In the genomic region with DNA sequence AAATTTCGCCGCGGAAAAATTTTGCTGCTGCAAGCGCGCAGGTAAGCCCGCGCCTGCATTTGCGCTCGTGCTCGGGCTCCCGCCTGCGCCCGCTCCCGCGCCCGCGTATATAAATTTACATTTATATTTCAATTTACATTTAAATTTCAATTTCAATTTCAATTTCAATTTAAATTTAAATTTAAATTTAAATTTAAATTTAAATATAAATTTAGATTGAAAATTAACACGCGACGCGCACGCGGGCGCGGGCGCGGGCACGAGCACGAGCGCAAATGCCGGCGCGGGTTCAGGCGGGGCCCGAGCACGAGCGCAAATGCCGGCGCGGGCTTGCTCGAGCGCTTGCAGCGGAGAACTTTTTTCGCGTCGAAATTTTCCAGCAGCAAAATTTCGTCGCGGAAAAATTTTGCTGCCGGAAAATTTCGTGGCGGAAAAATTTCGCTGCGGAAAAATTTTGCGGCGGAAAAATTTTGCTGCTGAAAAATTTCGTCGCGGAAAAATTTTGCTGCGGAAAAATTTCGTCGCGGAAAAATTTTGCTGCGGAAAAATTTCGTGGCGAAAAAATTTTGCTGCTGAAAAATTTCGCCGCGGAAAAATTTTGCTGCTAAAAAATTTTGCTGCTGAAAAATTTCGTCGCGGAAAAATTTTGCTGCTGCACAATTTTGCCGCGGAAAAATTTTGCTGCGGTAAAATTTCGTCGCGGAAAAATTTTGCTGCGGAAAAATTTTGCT, we compare ENCODE assay signal across 2 worm cellular contexts.
A peak's percentile ranks its signal among the peaks of the same experiment; 100 is the strongest.
TF ChIP-seq lines count a peak whose summit lies in the region.

No protein-coding gene starts in this region.

TF ChIP-seq in whole organism, L4 larva, 104 proteins besides CTCF, POLR2A, EP300 and RAD21 (continued from another document):
- peak; percentile 30; the same call in 1 of the 2 replicates for TF ChIP-seq php-3 (GFP tag; IDR thresholded peaks at IDR 0.05; lab: Robert Waterston, UW)
- TF ChIP-seq hlh-30 (tag; optimal IDR thresholded peaks at IDR 0.05; lab: Kevin White, UChicago; ENCODE audit: insufficient read depth): no peak
- no peak for TF ChIP-seq dve-1 (tag; optimal IDR thresholded peaks at IDR 0.05; lab: Kevin White, UChicago; ENCODE audit: insufficient read depth)
- TF ChIP-seq ctbp-1 (GFP tag; IDR thresholded peaks at IDR 0.05; lab: Robert Waterston, UW): 0 out of 2 replicates have a peak, but pooled peaks have one; percentile 58
- no peak for TF ChIP-seq zfp-3 (GFP tag; conservative IDR thresholded peaks at IDR 0.05; lab: Robert Waterston, UW)
- peak; percentile 74; the same call in 1 of the 2 replicates for TF ChIP-seq D1046.2 (GFP tag; IDR thresholded peaks at IDR 0.05; lab: Robert Waterston, UW)
- TF ChIP-seq T26A8.4 (GFP tag; IDR thresholded peaks at IDR 0.05; lab: Robert Waterston, UW): no peak
- peak; percentile 100 for TF ChIP-seq set-16 (GFP tag; IDR thresholded peaks at IDR 0.05; lab: Robert Waterston, UW)
- peak; percentile 26; the same call in 1 of the 2 replicates for TF ChIP-seq lin-38 (GFP tag; IDR thresholded peaks at IDR 0.05; lab: Robert Waterston, UW)
- TF ChIP-seq snpc-1.2 (GFP tag; IDR thresholded peaks at IDR 0.05; lab: Robert Waterston, UW): peak; percentile 38; the same call in 1 of the 2 replicates
- no peak for TF ChIP-seq nhr-111 (GFP tag; optimal IDR thresholded peaks at IDR 0.05; lab: Kevin White, UChicago)
- peak; percentile 90 for TF ChIP-seq F44E2.7 (GFP tag; IDR thresholded peaks at IDR 0.05; lab: Robert Waterston, UW)
- peak; percentile 73; the same call in 1 of the 2 replicates for TF ChIP-seq Y48G9A.11 (GFP tag; IDR thresholded peaks at IDR 0.05; lab: Robert Waterston, UW)
- peak; percentile 11 for TF ChIP-seq sdz-12 (GFP tag; optimal IDR thresholded peaks at IDR 0.05; lab: Kevin White, UChicago)
- peak; percentile 47; the same call in 1 of the 2 replicates for TF ChIP-seq vab-7 (GFP tag; IDR thresholded peaks at IDR 0.05; lab: Robert Waterston, UW)
- no peak for TF ChIP-seq dpl-1 (GFP tag; optimal IDR thresholded peaks at IDR 0.05; lab: Kevin White, UChicago)
- TF ChIP-seq egl-43 (GFP tag; IDR thresholded peaks at IDR 0.05; lab: Robert Waterston, UW): peak; percentile 87
- TF ChIP-seq daf-19 (GFP tag; conservative IDR thresholded peaks at IDR 0.05; lab: Robert Waterston, UW): no peak
- TF ChIP-seq dmd-9 (GFP tag; IDR thresholded peaks at IDR 0.05; lab: Robert Waterston, UW): peak; percentile 73; the same call in 1 of the 2 replicates
- TF ChIP-seq ceh-62 (tag; optimal IDR thresholded peaks at IDR 0.05; lab: Kevin White, UChicago): no peak
- TF ChIP-seq tag-97 (GFP tag; IDR thresholded peaks at IDR 0.05; lab: Robert Waterston, UW): peak; percentile 78; the same call in 1 of the 2 replicates
- TF ChIP-seq Y75B8A.6 (GFP tag; IDR thresholded peaks at IDR 0.05; lab: Robert Waterston, UW): peak; percentile 46; the same call in 1 of the 2 replicates
- peak; percentile 40; the same call in 1 of the 2 replicates for TF ChIP-seq nhr-42 (GFP tag; IDR thresholded peaks at IDR 0.05; lab: Robert Waterston, UW)
- TF ChIP-seq T20F7.1 (GFP tag; optimal IDR thresholded peaks at IDR 0.05; lab: Kevin White, UChicago): no peak
- TF ChIP-seq pha-4 (GFP tag; IDR thresholded peaks at IDR 0.05; lab: Robert Waterston, UW): peak; percentile 100
- TF ChIP-seq pha-4 (tag; optimal IDR thresholded peaks at IDR 0.05; lab: Kevin White, UChicago): no peak
- no peak for TF ChIP-seq mxl-3 (GFP tag; optimal IDR thresholded peaks at IDR 0.05; lab: Kevin White, UChicago)
- TF ChIP-seq madf-9 (GFP tag; conservative IDR thresholded peaks at IDR 0.05; lab: Robert Waterston, UW): 0 out of 2 replicates have a peak, but pooled peaks have one; percentile 24

TF ChIP-seq in whole organism, young adult, 124 proteins besides CTCF, POLR2A, EP300 and RAD21 (continued from another document):
- no peak for TF ChIP-seq tlf-1 (GFP tag; optimal IDR thresholded peaks at IDR 0.05; lab: Kevin White, UChicago)
- no peak for TF ChIP-seq Y56A3A.18 (GFP tag; IDR thresholded peaks at IDR 0.05; lab: Robert Waterston, UW)
- TF ChIP-seq snpc-1.3 (tag; optimal IDR thresholded peaks at IDR 0.05; lab: Kevin White, UChicago; ENCODE audit: insufficient read depth): no peak
- TF ChIP-seq hsf-1 (GFP tag; IDR thresholded peaks at IDR 0.05; lab: Robert Waterston, UW): peak; percentile 12; the same call in 1 of the 2 replicates
- TF ChIP-seq Y67H2A.10 (GFP tag; conservative IDR thresholded peaks at IDR 0.05; lab: Robert Waterston, UW): peak; percentile 5; the same call in 1 of the 2 replicates
- TF ChIP-seq Y79H2A.3 (GFP tag; conservative IDR thresholded peaks at IDR 0.05; lab: Robert Waterston, UW): 0 out of 2 replicates have a peak, but pooled peaks have one; percentile 9
- TF ChIP-seq die-1 (tag; optimal IDR thresholded peaks at IDR 0.05; lab: Kevin White, UChicago): peak; percentile 22
- peak; percentile 77; the same call in 1 of the 2 replicates for TF ChIP-seq zfh-2 (GFP tag; conservative IDR thresholded peaks at IDR 0.05; lab: Robert Waterston, UW)
- TF ChIP-seq B0336.3 (GFP tag; IDR thresholded peaks at IDR 0.05; lab: Robert Waterston, UW): no peak
- TF ChIP-seq F39B2.1 (GFP tag; IDR thresholded peaks at IDR 0.05; lab: Robert Waterston, UW): no peak
- TF ChIP-seq egl-44 (GFP tag; IDR thresholded peaks at IDR 0.05; lab: Robert Waterston, UW): 0 out of 2 replicates have a peak, but pooled peaks have one; percentile 15
- TF ChIP-seq Y95B8A.8 (GFP tag; IDR thresholded peaks at IDR 0.05; lab: Robert Waterston, UW): 0 out of 2 replicates have a peak, but pooled peaks have one; percentile 74
- peak; percentile 90 for TF ChIP-seq mcd-1 (GFP tag; IDR thresholded peaks at IDR 0.05; lab: Robert Waterston, UW)
- TF ChIP-seq nfya-1 (tag; optimal IDR thresholded peaks at IDR 0.05; lab: Kevin White, UChicago; ENCODE audit: borderline replicate concordance, insufficient read depth): no peak
- peak; percentile 91 for TF ChIP-seq cebp-2 (GFP tag; IDR thresholded peaks at IDR 0.05; lab: Robert Waterston, UW)
- no peak for TF ChIP-seq fkh-3 (tag; optimal IDR thresholded peaks at IDR 0.05; lab: Kevin White, UChicago)
- peak; percentile 22 for TF ChIP-seq attf-5 (GFP tag; optimal IDR thresholded peaks at IDR 0.05; lab: Kevin White, UChicago)
- TF ChIP-seq nhr-80 (tag; optimal IDR thresholded peaks at IDR 0.05; lab: Kevin White, UChicago): no peak
- 0 out of 2 replicates have a peak, but pooled peaks have one; percentile 22 for TF ChIP-seq aptf-2 (GFP tag; conservative IDR thresholded peaks at IDR 0.05; lab: Robert Waterston, UW)
- peak; percentile 74; the same call in 1 of the 2 replicates for TF ChIP-seq ztf-25 (GFP tag; IDR thresholded peaks at IDR 0.05; lab: Robert Waterston, UW)
- 0 out of 2 replicates have a peak, but pooled peaks have one; percentile 81 for TF ChIP-seq sea-2 (GFP tag; IDR thresholded peaks at IDR 0.05; lab: Robert Waterston, UW)
- peak; percentile 90 for TF ChIP-seq akir-1 (GFP tag; optimal IDR thresholded peaks at IDR 0.05; lab: Kevin White, UChicago)
- TF ChIP-seq ceh-58 (GFP tag; IDR thresholded peaks at IDR 0.05; lab: Robert Waterston, UW): 0 out of 2 replicates have a peak, but pooled peaks have one; percentile 4
- peak; percentile 75 for TF ChIP-seq B0019.2 (GFP tag; conservative IDR thresholded peaks at IDR 0.05; lab: Robert Waterston, UW)
- TF ChIP-seq madf-3 (GFP tag; IDR thresholded peaks at IDR 0.05; lab: Robert Waterston, UW): peak; percentile 81
- TF ChIP-seq cebp-1 (GFP tag; IDR thresholded peaks at IDR 0.05; lab: Robert Waterston, UW): peak; percentile 30; the same call in 1 of the 2 replicates
- no peak for TF ChIP-seq cebp-1 (tag; optimal IDR thresholded peaks at IDR 0.05; lab: Kevin White, UChicago)
- TF ChIP-seq egrh-3 (GFP tag; IDR thresholded peaks at IDR 0.05; lab: Robert Waterston, UW): peak; percentile 100
- no peak for TF ChIP-seq F22D6.2 (tag; optimal IDR thresholded peaks at IDR 0.05; lab: Kevin White, UChicago)
- no peak for TF ChIP-seq him-1 (tag; optimal IDR thresholded peaks at IDR 0.05; lab: Kevin White, UChicago)
- TF ChIP-seq pbrm-1 (GFP tag; IDR thresholded peaks at IDR 0.05; lab: Robert Waterston, UW): 0 out of 2 replicates have a peak, but pooled peaks have one; percentile 6
- 0 out of 2 replicates have a peak, but pooled peaks have one; percentile 22 for TF ChIP-seq Y53G8AR.9 (GFP tag; conservative IDR thresholded peaks at IDR 0.05; lab: Robert Waterston, UW)
TF ChIP-seq in whole organism, young adult: peak in this region for 35.
